Fruit fly (Drosophila melanogaster): ENCODE measurements around the gene GstT3.

- TF ChIP-seq CG17806 (tag; optimal IDR thresholded peaks at IDR 0.05) (no peak), gl (tag; optimal IDR thresholded peaks at IDR 0.05) (no peak), CG10348 (GFP tag; IDR thresholded peaks at IDR 0.05) (no peak), CG12605 (GFP tag; IDR thresholded peaks at IDR 0.05) (no peak), CG14655 (GFP tag; optimal IDR thresholded peaks at IDR 0.05) (peak; percentile 11), CG15710 (tag; optimal IDR thresholded peaks at IDR 0.05) (no peak), CG9948 (tag; optimal IDR thresholded peaks at IDR 0.05) (no peak), fd96Ca (GFP tag; IDR thresholded peaks at IDR 0.05) (no peak), CG13204 (GFP tag; optimal IDR thresholded peaks at IDR 0.05) (peak; percentile 4), D1 (tag; optimal IDR thresholded peaks at IDR 0.05) (no peak), CG34367 (tag; optimal IDR thresholded peaks at IDR 0.05) (no peak), Pif1B (GFP tag; optimal IDR thresholded peaks at IDR 0.05) (no peak)
Measured at dm6 chrX:20503504-20503829, 36.2 kb downstream of the GstT3 start.
